Worm (Caenorhabditis elegans) whole organism, L4/young adult: ENCODE measurements around the gene spl-1.

Source experiments
- W03F9.2 ChIP-seq: fragments of 150-350 bp; optimal IDR thresholded peaks from 2 replicates; lab custom pipeline; 2014; ENCODE audit warnings: missing biosample characterization, missing genetic modification characterization
- dao-5 ChIP-seq: sonication (generic microtip); optimal IDR thresholded peaks from 2 replicates; lab custom pipeline; 2016; ENCODE audit warnings: missing genotype, missing genetic modification characterization, moderate library complexity, missing compliant biosample characterization

- TF ChIP-seq dao-5 (tag; lab: Kevin White, UChicago) (no peak), W03F9.2 (tag; lab: Kevin White, UChicago) (no peak)
These were observed 3.4 kb downstream of the spl-1 start for ce11 chrIV:379605-380004.
